Worm (Caenorhabditis elegans) whole organism, late embryonic: ENCODE data around the gene C25E10.16.

Experiments used
- hlh-15 ChIP-seq: sonication (generic microtip); optimal IDR thresholded peaks from 2 replicates; lab custom pipeline; 2016; ENCODE audit warnings: missing genetic modification characterization, missing compliant biosample characterization
- hlh-6 ChIP-seq: sonication (generic microtip); optimal IDR thresholded peaks from 2 replicates; lab custom pipeline; 2016; ENCODE audit warnings: missing genotype, missing genetic modification characterization, missing compliant biosample characterization
- hlh-8 ChIP-seq: sonication (generic microtip); optimal IDR thresholded peaks from 2 replicates; lab custom pipeline; 2016; ENCODE audit warnings: missing genotype, missing genetic modification characterization, missing compliant biosample characterization
- pha-4 ChIP-seq: fragments of 150-350 bp; optimal IDR thresholded peaks from 2 replicates; lab custom pipeline; 2018; ENCODE audit warnings: missing biosample characterization, missing genetic modification reagents, missing genetic modification characterization
- rnt-1 ChIP-seq: sonication (generic microtip); optimal IDR thresholded peaks from 2 replicates; lab custom pipeline; 2016; ENCODE audit warnings: missing genetic modification characterization, missing compliant biosample characterization

- TF ChIP-seq rnt-1 (tag; lab: Kevin White, UChicago), result no peak
- no peak for TF ChIP-seq hlh-8 (tag; lab: Kevin White, UChicago)
- no peak for TF ChIP-seq hlh-15 (tag; lab: Kevin White, UChicago)
- TF ChIP-seq hlh-6 (tag; lab: Kevin White, UChicago), result no peak
- no peak for TF ChIP-seq pha-4 (tag; lab: Kevin White, UChicago)
These were observed 15.0 kb upstream of the C25E10.16 start for ce11 chrV:9074360-9074834.
